Fruit fly (Drosophila melanogaster) whole organism: ENCODE results near the gene CG33654.

Experiments
- CG8478 ChIP-seq: fragments of >200 bp; optimal IDR thresholded peaks from 2 replicates; lab custom pipeline; 2018; ENCODE audit warnings: inconsistent platforms
- Dll ChIP-seq: fragments of >200 bp; optimal IDR thresholded peaks from 2 replicates; lab custom pipeline; 2017
- EcR ChIP-seq, 2 experiments: fragments of >200 bp; optimal IDR thresholded peaks; 2 replicates each; lab custom pipeline; 2017; ENCODE audit warnings: missing biosample characterization in 2 of 2, missing genetic modification characterization in 2 of 2, missing genetic modification reagents in 2 of 2
- pan ChIP-seq: fragments of >200 bp; optimal IDR thresholded peaks from 2 replicates; lab custom pipeline; 2017
- psq ChIP-seq: fragments of >200 bp; optimal IDR thresholded peaks from 2 replicates; lab custom pipeline; 2017
- usp ChIP-seq: fragments of >200 bp; optimal IDR thresholded peaks from 2 replicates; lab custom pipeline; 2017; ENCODE audit warnings: missing biosample characterization, missing genetic modification characterization, mixed read lengths

CG33654 gene

DNA sequence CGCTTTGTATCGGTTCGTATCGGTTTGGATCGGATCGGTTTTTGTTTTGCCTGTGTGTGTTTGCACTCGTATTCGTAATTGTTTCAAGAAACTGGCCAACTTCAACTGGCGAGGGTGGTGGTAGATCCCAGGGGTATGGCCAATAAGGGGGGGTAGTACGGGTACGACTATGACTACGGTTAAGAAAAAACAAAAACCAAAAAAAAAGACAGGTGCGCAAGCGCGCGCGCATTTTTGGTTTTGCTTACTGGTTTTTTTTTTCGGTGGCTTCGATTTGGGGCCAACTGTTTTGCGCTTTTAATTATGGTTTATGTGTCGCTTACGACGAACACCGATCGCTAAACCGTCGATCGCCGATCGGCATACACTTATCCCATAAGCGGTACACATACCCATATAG is 11.8 kb upstream of the CG33654 start:
- TF ChIP-seq psq (lab: Kevin White, UChicago) (no peak), CG8478 (lab: Kevin White, UChicago) (no peak), EcR (GFP tag; optimal IDR thresholded peaks at IDR 0.05; lab: Kevin White, UChicago) (no peak), usp (GFP tag; lab: Kevin White, UChicago) (no peak), Dll (lab: Kevin White, UChicago) (no peak)

- TF ChIP-seq pan (lab: Kevin White, UChicago) (no peak), usp (GFP tag; lab: Kevin White, UChicago) (no peak), EcR (GFP tag; optimal IDR thresholded peaks at IDR 0.05; lab: Kevin White, UChicago) (no peak), CG8478 (lab: Kevin White, UChicago) (no peak), psq (lab: Kevin White, UChicago) (no peak), Dll (lab: Kevin White, UChicago) (no peak)
These were observed 11.2 kb upstream of the CG33654 start for dm6 chr3R:9594251-9594581.

- no peak for TF ChIP-seq CG8478 (lab: Kevin White, UChicago)
- TF ChIP-seq Dll (lab: Kevin White, UChicago) = no peak
- no peak for TF ChIP-seq usp (GFP tag; lab: Kevin White, UChicago)
- TF ChIP-seq psq (lab: Kevin White, UChicago) = no peak
- TF ChIP-seq pan (lab: Kevin White, UChicago) = no peak
- no peak for TF ChIP-seq EcR (GFP tag; optimal IDR thresholded peaks at IDR 0.05; lab: Kevin White, UChicago)
These were observed 10.6 kb upstream of the CG33654 start for dm6 chr3R:9593408-9594250.

- TF ChIP-seq usp (GFP tag; lab: Kevin White, UChicago) (no peak), Dll (lab: Kevin White, UChicago) (no peak), pan (lab: Kevin White, UChicago) (no peak), EcR (GFP tag; optimal IDR thresholded peaks at IDR 0.05; lab: Kevin White, UChicago) (no peak), CG8478 (lab: Kevin White, UChicago) (no peak), psq (lab: Kevin White, UChicago) (no peak)
These were observed 8.9 kb upstream of the CG33654 start for dm6 chr3R:9591769-9592388.

- no peak for TF ChIP-seq Dll (lab: Kevin White, UChicago)
- TF ChIP-seq EcR (GFP tag; optimal IDR thresholded peaks at IDR 0.05; lab: Kevin White, UChicago) = no peak
- no peak for TF ChIP-seq psq (lab: Kevin White, UChicago)
- TF ChIP-seq pan (lab: Kevin White, UChicago) = no peak
- no peak for TF ChIP-seq CG8478 (lab: Kevin White, UChicago)
- no peak for TF ChIP-seq usp (GFP tag; lab: Kevin White, UChicago)
These were observed 8.0 kb upstream of the CG33654 start, which contains the start of the genes bocks and CG8312 for dm6 chr3R:9590952-9591532. bocks (minus strand) TSS chr3R:9591002. CG8312 (plus strand) TSS chr3R:9591309.

DNA sequence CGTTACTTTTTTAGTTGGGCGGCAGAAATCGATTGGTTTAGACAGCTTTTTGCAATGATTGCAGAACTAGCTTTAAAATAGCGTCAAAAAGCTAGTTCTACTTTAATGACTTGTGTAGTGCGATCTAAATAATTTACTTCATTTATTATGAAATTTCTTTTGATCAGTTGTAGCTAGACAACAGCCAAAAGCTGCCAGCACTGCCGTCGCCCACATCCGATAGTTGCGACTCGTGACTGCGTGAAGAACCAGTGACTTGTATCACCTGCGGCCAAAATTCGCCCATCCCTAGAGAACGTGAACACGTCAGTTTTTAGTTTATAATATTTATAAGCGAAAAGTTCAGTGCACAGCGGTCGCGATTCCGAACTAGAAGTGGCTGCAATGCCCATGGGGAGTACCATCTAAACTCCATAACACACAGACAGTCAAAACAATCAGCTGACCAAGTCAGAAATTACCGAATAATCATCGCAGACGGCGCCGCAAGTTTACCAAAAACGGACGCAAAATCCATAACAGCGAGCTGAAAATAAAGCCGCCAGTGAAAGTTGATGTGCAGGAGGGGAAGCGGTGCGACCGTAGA is 3.7 kb upstream of the CG33654 start, which contains the start of gene P58IPK:
Gene P58IPK, plus strand, starts transcription at position 280 of the 586 bp plus-strand sequence.
- TF ChIP-seq Dll (lab: Kevin White, UChicago) (no peak), pan (lab: Kevin White, UChicago) (no peak), usp (GFP tag; lab: Kevin White, UChicago) (no peak), CG8478 (lab: Kevin White, UChicago) (no peak), EcR (GFP tag; optimal IDR thresholded peaks at IDR 0.05; lab: Kevin White, UChicago) (no peak), psq (lab: Kevin White, UChicago) (no peak)

- TF ChIP-seq Dll (lab: Kevin White, UChicago) = no peak
- no peak for TF ChIP-seq EcR (GFP tag; optimal IDR thresholded peaks at IDR 0.05; lab: Kevin White, UChicago)
- TF ChIP-seq CG8478 (lab: Kevin White, UChicago) = no peak
- TF ChIP-seq psq (lab: Kevin White, UChicago) = no peak
- TF ChIP-seq usp (GFP tag; lab: Kevin White, UChicago) = no peak
- no peak for TF ChIP-seq pan (lab: Kevin White, UChicago)
These were observed 1.0 kb downstream of the CG33654 start for dm6 chr3R:9581973-9582372.

- no peak for TF ChIP-seq pan (lab: Kevin White, UChicago)
- TF ChIP-seq Dll (lab: Kevin White, UChicago) = no peak
- no peak for TF ChIP-seq psq (lab: Kevin White, UChicago)
- no peak for TF ChIP-seq EcR (GFP tag; optimal IDR thresholded peaks at IDR 0.05; lab: Kevin White, UChicago)
- TF ChIP-seq usp (GFP tag; lab: Kevin White, UChicago) = no peak
- TF ChIP-seq CG8478 (lab: Kevin White, UChicago) = no peak
These were observed 1.9 kb downstream of the CG33654 start, which contains the start of gene CG8301 for dm6 chr3R:9581089-9581520. CG8301 (plus strand) TSS chr3R:9581306.

DNA sequence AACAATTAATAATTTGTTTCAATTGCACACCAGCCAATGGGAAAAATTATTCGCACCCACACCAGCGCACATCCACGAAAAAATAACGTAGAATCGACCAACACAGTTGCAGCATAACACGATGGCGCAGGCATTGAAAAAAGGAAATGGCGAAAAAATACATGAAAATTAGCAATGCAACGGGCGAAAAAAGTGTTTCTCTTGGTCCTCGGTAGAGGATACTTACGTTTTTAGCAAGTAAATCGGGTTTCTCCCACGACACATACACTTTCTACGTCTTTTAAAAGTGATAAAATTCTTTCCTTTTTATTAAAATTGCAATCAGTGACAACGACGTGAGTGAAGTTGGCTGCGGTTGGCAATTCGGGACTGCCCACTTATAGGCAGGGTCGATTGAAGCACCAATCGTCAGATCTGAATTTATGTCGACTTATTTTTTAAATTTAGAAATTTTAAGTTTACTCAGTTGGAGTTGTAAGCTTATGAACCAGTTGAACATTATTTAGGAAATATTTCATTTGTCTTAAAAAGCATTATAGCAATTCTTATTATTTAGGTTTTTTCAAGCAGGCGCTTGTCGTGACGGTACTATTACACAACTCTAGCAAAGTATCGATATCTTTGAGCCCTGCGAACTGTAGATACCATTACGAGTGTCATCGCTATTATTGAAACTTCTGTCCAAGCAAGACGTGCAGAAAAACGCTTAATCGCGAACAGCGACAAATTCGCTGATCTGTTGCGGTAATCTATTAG is 5.5 kb downstream of the CG33654 start, which contains the start of the genes Kap-alpha3 and Son:
Gene Kap-alpha3, minus strand, starts transcription at position 352 of the 756 bp plus-strand sequence.
Gene Son, plus strand, starts transcription at position 661 of the 756 bp plus-strand sequence.
- TF ChIP-seq Dll (lab: Kevin White, UChicago) (no peak), usp (GFP tag; lab: Kevin White, UChicago) (no peak), EcR (GFP tag; optimal IDR thresholded peaks at IDR 0.05; lab: Kevin White, UChicago) (no peak), psq (lab: Kevin White, UChicago) (no peak), pan (lab: Kevin White, UChicago) (no peak), CG8478 (lab: Kevin White, UChicago) (no peak)
